Fruit fly (Drosophila melanogaster) whole organism, prepupa: ENCODE data around the gene Pyroxd1.

ENCODE experiments used
- Blimp-1 ChIP-seq: fragments of 200-800 bp; sonication (Bioruptor generic); optimal IDR thresholded peaks from 3 replicates; lab custom pipeline; 2017; ENCODE audit warnings: missing biosample characterization, missing genetic modification characterization, mild to moderate bottlenecking, moderate library complexity, missing genetic modification reagents
- CG10669 ChIP-seq: fragments of 200-800 bp; sonication (Bioruptor generic); optimal IDR thresholded peaks from 3 replicates; lab custom pipeline; 2018; ENCODE audit warnings: missing biosample characterization, mild to moderate bottlenecking, missing genetic modification characterization, moderate library complexity
- CG11762 ChIP-seq: fragments of 200-800 bp; sonication (Bioruptor generic); optimal IDR thresholded peaks from 3 replicates; lab custom pipeline; 2016; ENCODE audit warnings: missing biosample characterization, missing genetic modification characterization; ENCODE audit not compliant: insufficient read depth
- CG11902 ChIP-seq: fragments of 200-800 bp; sonication (Bioruptor generic); optimal IDR thresholded peaks from 3 replicates; lab custom pipeline; 2016; ENCODE audit warnings: missing biosample characterization, missing genetic modification characterization
- CG15336 ChIP-seq: fragments of 200-800 bp; sonication (Bioruptor generic); IDR thresholded peaks from 2 replicates; pipeline ENCODE4 v1.3.6; 2022; ENCODE audit warnings: missing biosample characterization, missing genetic modification characterization
- CG16779 ChIP-seq: fragments of 200-800 bp; sonication (Bioruptor generic); optimal IDR thresholded peaks from 3 replicates; lab custom pipeline; 2017; ENCODE audit warnings: missing biosample characterization, mild to moderate bottlenecking, missing genetic modification characterization
- CG31627 ChIP-seq: fragments of 200-800 bp; sonication (Bioruptor generic); optimal IDR thresholded peaks from 3 replicates; lab custom pipeline; 2016; ENCODE audit warnings: missing biosample characterization, missing genetic modification characterization
- CG32006 ChIP-seq: fragments of 200-800 bp; sonication (Bioruptor generic); optimal IDR thresholded peaks from 3 replicates; lab custom pipeline; 2017; ENCODE audit warnings: missing biosample characterization, mild to moderate bottlenecking, missing genetic modification characterization
- CG34406 ChIP-seq: fragments of 200-800 bp; sonication (Bioruptor generic); optimal IDR thresholded peaks from 3 replicates; lab custom pipeline; 2016; ENCODE audit warnings: missing biosample characterization, missing genetic modification characterization
- CG3919 ChIP-seq: fragments of 200-800 bp; sonication (Bioruptor generic); optimal IDR thresholded peaks from 3 replicates; lab custom pipeline; 2016; ENCODE audit warnings: missing biosample characterization, missing genetic modification characterization
- CG4318 ChIP-seq: fragments of 200-800 bp; sonication (Bioruptor generic); optimal IDR thresholded peaks from 3 replicates; lab custom pipeline; 2017; ENCODE audit warnings: missing biosample characterization, mild to moderate bottlenecking, missing genetic modification characterization
- CG6163 ChIP-seq: fragments of 200-800 bp; sonication (Bioruptor generic); IDR thresholded peaks from 3 replicates; pipeline ENCODE4 v1.3.6; 2022; ENCODE audit warnings: missing biosample characterization, missing genetic modification characterization
- CG6276 ChIP-seq: fragments of 200-800 bp; sonication (Bioruptor generic); optimal IDR thresholded peaks from 2 replicates; lab custom pipeline; 2017; ENCODE audit warnings: missing biosample characterization, mild to moderate bottlenecking, missing genetic modification characterization
- CG6792 ChIP-seq: fragments of 200-800 bp; sonication (Bioruptor generic); optimal IDR thresholded peaks from 3 replicates; lab custom pipeline; 2016; ENCODE audit warnings: missing biosample characterization, missing genetic modification characterization
- CG6808 ChIP-seq: fragments of 200-800 bp; sonication (Bioruptor generic); optimal IDR thresholded peaks from 3 replicates; lab custom pipeline; 2017; ENCODE audit warnings: missing biosample characterization, missing genetic modification characterization, mild to moderate bottlenecking, moderate library complexity, missing genetic modification reagents
- CG7368 ChIP-seq: fragments of 200-800 bp; sonication (Bioruptor generic); optimal IDR thresholded peaks from 3 replicates; lab custom pipeline; 2016; ENCODE audit warnings: missing biosample characterization, missing genetic modification characterization
- CG8119 ChIP-seq: fragments of 200-800 bp; sonication (Bioruptor generic); IDR thresholded peaks from 3 replicates; pipeline ENCODE4 v1.3.6; 2022; ENCODE audit warnings: missing biosample characterization, missing genetic modification characterization
- CG8632 ChIP-seq: fragments of 200-800 bp; sonication (Bioruptor generic); optimal IDR thresholded peaks from 3 replicates; lab custom pipeline; 2016; ENCODE audit warnings: missing biosample characterization, missing genetic modification characterization
- Eip75B ChIP-seq: fragments of 200-800 bp; sonication (Bioruptor generic); optimal IDR thresholded peaks from 3 replicates; lab custom pipeline; 2016; ENCODE audit warnings: missing biosample characterization, missing genetic modification characterization
- Eip78C ChIP-seq: fragments of 200-800 bp; sonication (Bioruptor generic); peaks from one replicate; lab custom pipeline; 2016; ENCODE audit warnings: missing biosample characterization, missing genetic modification characterization
- Eip93F ChIP-seq: fragments of 200-800 bp; sonication (Bioruptor generic); optimal IDR thresholded peaks from 2 replicates; lab custom pipeline; 2016; ENCODE audit warnings: missing biosample characterization, mild to moderate bottlenecking, missing genetic modification characterization
- Ets21C ChIP-seq: fragments of 200-800 bp; sonication (Bioruptor generic); optimal IDR thresholded peaks from 3 replicates; lab custom pipeline; 2016; ENCODE audit warnings: missing biosample characterization, missing genetic modification characterization
- Ets96B ChIP-seq: fragments of 200-800 bp; optimal IDR thresholded peaks from 2 replicates; lab custom pipeline; 2019; ENCODE audit warnings: missing biosample characterization, mild to moderate bottlenecking, missing genetic modification characterization, moderate library complexity
- Hr39 ChIP-seq: fragments of 200-800 bp; sonication (Bioruptor generic); optimal IDR thresholded peaks from 2 replicates; lab custom pipeline; 2016; ENCODE audit warnings: missing biosample characterization, missing genetic modification characterization
- Hr4 ChIP-seq: fragments of 200-800 bp; sonication (Bioruptor generic); optimal IDR thresholded peaks from 3 replicates; lab custom pipeline; 2016; ENCODE audit warnings: missing biosample characterization, missing genetic modification characterization
- Lpt ChIP-seq: fragments of 200-800 bp; sonication (Bioruptor generic); optimal IDR thresholded peaks from 3 replicates; lab custom pipeline; 2016; ENCODE audit warnings: missing biosample characterization, missing genetic modification characterization
- Sox14 ChIP-seq: fragments of 200-800 bp; sonication (Bioruptor generic); optimal IDR thresholded peaks from 3 replicates; lab custom pipeline; 2016; ENCODE audit warnings: missing biosample characterization, missing genetic modification characterization
- achi ChIP-seq: fragments of 200-800 bp; sonication (Bioruptor generic); optimal IDR thresholded peaks from 3 replicates; lab custom pipeline; 2016; ENCODE audit warnings: missing biosample characterization, missing genetic modification characterization
- cyc ChIP-seq: fragments of 200-800 bp; sonication (Bioruptor generic); optimal IDR thresholded peaks from 3 replicates; lab custom pipeline; 2016; ENCODE audit warnings: missing biosample characterization, missing genetic modification characterization
- dsx ChIP-seq: fragments of 200-800 bp; optimal IDR thresholded peaks from 3 replicates; lab custom pipeline; 2019; ENCODE audit warnings: missing biosample characterization, mild to moderate bottlenecking, missing genetic modification characterization, moderate library complexity; ENCODE audit not compliant: poor library complexity, severe bottlenecking
- eg ChIP-seq: fragments of 200-800 bp; sonication (Bioruptor generic); IDR thresholded peaks from 3 replicates; pipeline ENCODE4 v1.3.6; 2022; ENCODE audit warnings: missing biosample characterization, missing genetic modification characterization
- esn ChIP-seq: fragments of 200-800 bp; sonication (Bioruptor generic); optimal IDR thresholded peaks from 2 replicates; lab custom pipeline; 2016; ENCODE audit warnings: missing biosample characterization, mild to moderate bottlenecking, missing genetic modification characterization, moderate library complexity
- fd59A ChIP-seq: fragments of 200-800 bp; sonication (Bioruptor generic); optimal IDR thresholded peaks from 2 replicates; lab custom pipeline; 2017; ENCODE audit warnings: missing biosample characterization, mild to moderate bottlenecking, missing genetic modification characterization, missing genetic modification reagents
- fkh ChIP-seq: fragments of 200-800 bp; sonication (Bioruptor generic); optimal IDR thresholded peaks from 3 replicates; lab custom pipeline; 2017; ENCODE audit warnings: missing biosample characterization, mild to moderate bottlenecking, missing genetic modification characterization, moderate library complexity
- lz ChIP-seq: fragments of 200-800 bp; sonication (Bioruptor generic); optimal IDR thresholded peaks from 3 replicates; lab custom pipeline; 2016; ENCODE audit warnings: missing biosample characterization, missing genetic modification characterization
- pdm3 ChIP-seq: fragments of 200-800 bp; sonication (Bioruptor generic); optimal IDR thresholded peaks from 3 replicates; lab custom pipeline; 2016; ENCODE audit warnings: missing biosample characterization, missing genetic modification characterization
- salr ChIP-seq, 2 experiments: fragments of 200-800 bp; sonication (Bioruptor generic); optimal IDR thresholded peaks; 3 replicates each; lab custom pipeline; 2016 to 2018; ENCODE audit warnings: missing biosample characterization in 2 of 2, missing genetic modification characterization in 2 of 2, mild to moderate bottlenecking in 1 of 2
- spab ChIP-seq: fragments of 200-800 bp; sonication (Bioruptor generic); optimal IDR thresholded peaks from 2 replicates; lab custom pipeline; 2017; ENCODE audit warnings: missing biosample characterization, mild to moderate bottlenecking, missing genetic modification characterization, missing genetic modification reagents
- svp ChIP-seq: fragments of 200-800 bp; sonication (Bioruptor generic); peaks from one replicate; lab custom pipeline; 2016; ENCODE audit warnings: missing biosample characterization, missing genetic modification characterization
- topi ChIP-seq: fragments of 200-800 bp; sonication (Bioruptor generic); optimal IDR thresholded peaks from 3 replicates; lab custom pipeline; 2016; ENCODE audit warnings: missing biosample characterization, missing genetic modification characterization
- vri ChIP-seq: fragments of 200-800 bp; sonication (Bioruptor generic); optimal IDR thresholded peaks from 3 replicates; lab custom pipeline; 2016; ENCODE audit warnings: missing biosample characterization, mild to moderate bottlenecking, missing genetic modification characterization

Pyroxd1 gene

dm6 chr2L:20075234-20075803 lies 15.9 kb upstream of the Pyroxd1 start, which contains the start of the genes pr and neb (continued):
- TF ChIP-seq Eip75B (GFP tag; lab: Kevin White, UChicago) (peak; percentile 61), spab (GFP tag; lab: Kevin White, UChicago) (no peak), CG8632 (GFP tag; lab: Kevin White, UChicago) (no peak), fkh (GFP tag; lab: Kevin White, UChicago) (peak; percentile 85), achi (GFP tag; lab: Kevin White, UChicago) (peak; percentile 27), Blimp-1 (GFP tag; lab: Kevin White, UChicago) (no peak), CG11902 (GFP tag; lab: Kevin White, UChicago) (peak; percentile 51), salr (GFP tag; optimal IDR thresholded peaks at IDR 0.05; lab: Kevin White, UChicago) (no peak), CG6792 (peak; percentile 31), CG6163 (GFP tag; lab: Robert Waterston, UW) (peak; percentile 73), fd59A (GFP tag; lab: Kevin White, UChicago) (no peak), Hr4 (GFP tag; lab: Kevin White, UChicago) (peak; percentile 67), pdm3 (GFP tag; lab: Kevin White, UChicago) (peak; percentile 67), lz (GFP tag; lab: Kevin White, UChicago) (peak; percentile 45), CG3919 (peak; percentile 77), Eip93F (GFP tag; lab: Kevin White, UChicago) (peak; percentile 41), Lpt (GFP tag; lab: Kevin White, UChicago) (no peak), vri (peak; percentile 53), CG15336 (GFP tag; lab: Robert Waterston, UW) (peak; percentile 57), CG31627 (GFP tag; lab: Kevin White, UChicago) (peak; percentile 36), CG4318 (no peak), eg (GFP tag; lab: Robert Waterston, UW) (peak; percentile 40; the same call in 1 of the 3 replicates), Ets21C (peak; percentile 26), Ets96B (peak; percentile 65), CG7368 (no peak), CG34406 (GFP tag; lab: Kevin White, UChicago) (peak; percentile 52), cyc (peak; percentile 65), Eip78C (GFP tag; lab: Kevin White, UChicago) (peak; percentile 82), CG11762 (no peak), CG10669 (GFP tag; lab: Kevin White, UChicago) (no peak)
- TF ChIP-seq, all 60 proteins: peak for 38

DNA sequence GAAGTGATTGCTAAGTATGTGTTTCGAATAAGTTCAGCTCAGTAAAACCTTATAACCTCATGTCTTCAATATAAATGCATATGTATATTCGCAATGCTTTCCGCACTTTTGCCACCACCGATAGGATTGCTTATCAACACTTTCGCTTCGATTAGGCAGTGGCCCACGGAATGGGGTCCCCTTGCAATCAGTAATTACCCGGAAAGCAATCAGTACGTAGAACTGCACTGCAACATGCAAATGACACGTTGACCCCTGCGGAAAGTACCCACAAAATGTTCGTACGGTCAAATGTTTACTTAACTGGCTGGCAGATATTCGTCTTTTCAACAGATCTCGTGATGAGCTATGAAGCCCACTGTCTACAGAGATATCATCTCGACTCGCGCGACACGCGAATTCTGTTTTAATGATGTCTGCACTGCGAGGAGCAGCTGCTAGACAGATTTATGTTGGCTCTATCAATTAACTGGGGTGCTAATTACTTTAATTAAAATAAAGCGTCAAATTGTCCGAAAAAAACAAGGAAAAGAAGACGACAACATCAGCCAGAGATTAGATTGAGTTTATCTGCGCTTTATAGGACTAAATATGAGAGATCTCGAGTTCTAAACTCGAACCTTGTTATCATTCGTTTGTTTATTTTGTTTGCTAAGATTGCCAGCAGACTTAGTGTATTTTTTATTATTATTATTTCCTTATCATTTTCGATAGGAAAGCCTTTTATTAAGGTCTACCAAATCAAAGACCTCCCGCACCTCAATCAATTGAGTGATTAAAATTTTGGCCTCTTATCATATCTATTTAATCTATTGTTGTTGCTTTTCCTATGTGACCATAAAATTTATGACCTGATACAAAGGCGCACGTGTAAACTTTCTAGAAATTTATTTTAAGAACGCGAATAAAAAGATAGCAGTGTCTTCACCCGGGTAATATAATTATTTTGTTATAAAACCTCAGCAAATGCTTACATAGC lies 13.5 kb upstream of the Pyroxd1 start:
- peak; percentile 41 for TF ChIP-seq vri
- no peak for TF ChIP-seq Hr39 (GFP tag; lab: Kevin White, UChicago)
- no peak for TF ChIP-seq Eip78C (GFP tag; lab: Kevin White, UChicago)
- no peak for TF ChIP-seq esn
- TF ChIP-seq CG8119, result no peak
- TF ChIP-seq CG6276 (GFP tag; lab: Kevin White, UChicago), result no peak
- no peak for TF ChIP-seq CG6808 (GFP tag; lab: Kevin White, UChicago)
- peak; percentile 40 for TF ChIP-seq Eip93F (GFP tag; lab: Kevin White, UChicago)
- TF ChIP-seq Lpt (GFP tag; lab: Kevin White, UChicago), result no peak
- no peak for TF ChIP-seq Eip75B (GFP tag; lab: Kevin White, UChicago)
- TF ChIP-seq spab (GFP tag; lab: Kevin White, UChicago), result no peak
- TF ChIP-seq eg (GFP tag; lab: Robert Waterston, UW), result no peak
- no peak for TF ChIP-seq Sox14 (GFP tag; lab: Kevin White, UChicago)
- no peak for TF ChIP-seq dsx (GFP tag; lab: Kevin White, UChicago)
- no peak for TF ChIP-seq CG32006 (GFP tag; lab: Kevin White, UChicago)
- no peak for TF ChIP-seq CG3919
- peak; percentile 99 for TF ChIP-seq svp (GFP tag; lab: Kevin White, UChicago)
- TF ChIP-seq CG4318, result no peak
- TF ChIP-seq CG11762, result no peak
- TF ChIP-seq CG31627 (GFP tag; lab: Kevin White, UChicago), result no peak
- no peak for TF ChIP-seq Ets21C
- TF ChIP-seq CG16779 (tag; lab: Kevin White, UChicago), result no peak
- TF ChIP-seq fkh (GFP tag; lab: Kevin White, UChicago), result peak; percentile 59
- TF ChIP-seq salr (GFP tag; optimal IDR thresholded peaks at IDR 0.05; lab: Kevin White, UChicago), result no peak
- no peak for TF ChIP-seq topi (GFP tag; lab: Kevin White, UChicago)
